Worm (Caenorhabditis elegans) whole organism, young adult: ENCODE measurements around the gene srd-46.
"Not testable (repeated sequence)": the region's sequence is repeated elsewhere in the genome, so short reads cannot be mapped to it uniquely, and the experiment has no call there.

Experiments used
- F37B4.10 ChIP-seq: fragments of 200-800 bp; sonication (Bioruptor generic); IDR thresholded peaks from 2 replicates; pipeline ENCODE4 v1.3.6; 2022; ENCODE audit warnings: missing genetic modification characterization, missing compliant biosample characterization
- F39B2.1 ChIP-seq: fragments of 200-800 bp; sonication (Bioruptor generic); IDR thresholded peaks from 2 replicates; pipeline ENCODE4 v1.3.6; 2022; ENCODE audit warnings: missing genetic modification reagents, missing genetic modification characterization, missing compliant biosample characterization
- ZK185.1 ChIP-seq: sonication (generic microtip); optimal IDR thresholded peaks from 2 replicates; lab custom pipeline; 2016; ENCODE audit warnings: mild to moderate bottlenecking, missing genetic modification characterization, missing compliant biosample characterization; ENCODE audit not compliant: poor library complexity, severe bottlenecking
- ceh-58 ChIP-seq: fragments of 200-800 bp; sonication (Bioruptor generic); IDR thresholded peaks from 2 replicates; pipeline ENCODE4 v1.3.6; 2022; ENCODE audit warnings: missing genetic modification characterization, missing compliant biosample characterization
- ets-4 ChIP-seq: fragments of 200-800 bp; sonication (Bioruptor generic); optimal IDR thresholded peaks from 2 replicates; lab custom pipeline; 2018; ENCODE audit warnings: mild to moderate bottlenecking, missing genetic modification characterization, missing compliant biosample characterization
- ztf-6 ChIP-seq: fragments of 200-800 bp; sonication (Bioruptor generic); IDR thresholded peaks from 2 replicates; pipeline ENCODE4 v1.3.6; 2022; ENCODE audit warnings: missing genetic modification reagents, missing genetic modification characterization, missing compliant biosample characterization

DNA sequence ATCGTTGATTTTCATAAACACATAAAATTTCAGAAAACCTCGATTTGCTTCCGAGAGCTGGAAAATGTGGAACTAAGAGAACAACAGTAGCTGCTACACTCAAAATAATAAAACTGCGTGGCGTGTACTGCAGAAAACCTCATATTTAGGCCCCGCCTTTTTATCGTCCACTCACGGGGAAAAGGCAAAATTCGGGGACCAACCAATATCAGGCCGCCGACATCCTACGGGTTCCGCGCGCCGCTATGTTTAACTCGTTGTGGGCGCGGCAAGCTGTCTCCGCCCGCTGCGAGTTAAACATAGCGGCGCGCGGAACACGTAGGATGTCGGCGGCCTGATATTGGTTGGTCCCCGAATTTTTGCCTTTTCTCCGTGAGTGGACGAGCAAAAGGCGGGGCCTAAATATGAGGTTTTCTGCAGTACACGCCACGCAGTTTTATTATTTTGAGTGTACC, 23.8 kb upstream of the srd-46 start, which contains the start of gene F17A2.16:
- TF ChIP-seq ZK185.1 (tag; lab: Kevin White, UChicago); F39B2.1 (GFP tag; lab: Robert Waterston, UW); ztf-6 (GFP tag; lab: Robert Waterston, UW); F37B4.10 (GFP tag; lab: Robert Waterston, UW); ets-4 (GFP tag; lab: Kevin White, UChicago); ceh-58: not testable (repeated sequence)
